Worm (Caenorhabditis elegans): Measurements from ENCODE around the gene F54D5.3.

F54D5.3 gene

ce11 chrII:11604613-11605012, 33.0 kb downstream of the F54D5.3 start:
- TF ChIP-seq mep-1 (tag; optimal IDR thresholded peaks at IDR 0.05), result no peak
- TF ChIP-seq ceh-43 (GFP tag; optimal IDR thresholded peaks at IDR 0.05), result no peak
- TF ChIP-seq nhr-2 (tag; optimal IDR thresholded peaks at IDR 0.05), result no peak
- no peak for TF ChIP-seq zip-8 (tag; optimal IDR thresholded peaks at IDR 0.05)

DNA sequence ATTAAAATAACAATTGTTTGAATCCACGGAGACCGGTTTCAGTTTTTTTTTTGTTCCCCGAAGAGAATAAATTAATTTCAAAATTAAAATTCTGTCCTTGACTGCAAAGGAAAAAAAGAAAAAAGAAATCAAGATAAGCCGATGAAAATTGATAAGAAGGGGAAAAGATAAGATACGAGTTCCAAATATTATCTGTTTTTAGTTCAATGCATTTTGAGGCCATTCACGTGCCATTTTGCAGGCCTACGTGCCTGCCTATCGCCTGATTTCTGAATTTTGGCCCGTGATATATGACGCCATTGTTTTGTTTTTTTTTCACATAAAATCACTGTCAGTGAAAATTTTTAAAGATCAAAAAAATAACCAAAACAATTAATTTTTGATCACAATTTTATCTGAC, 39.9 kb downstream of the F54D5.3 start:
- no peak for TF ChIP-seq nhr-2 (tag; optimal IDR thresholded peaks at IDR 0.05)
- no peak for TF ChIP-seq zip-8 (tag; optimal IDR thresholded peaks at IDR 0.05)
- TF ChIP-seq flh-1 (GFP tag; optimal IDR thresholded peaks at IDR 0.05), result no peak
- no peak for TF ChIP-seq nhr-237 (tag; optimal IDR thresholded peaks at IDR 0.05)
- no peak for TF ChIP-seq ceh-39 (tag; optimal IDR thresholded peaks at IDR 0.05)
- TF ChIP-seq mab-5 (tag; optimal IDR thresholded peaks at IDR 0.05), result no peak
- TF ChIP-seq M03D4.4 (tag; optimal IDR thresholded peaks at IDR 0.05), result no peak
- TF ChIP-seq elt-3 (tag; optimal IDR thresholded peaks at IDR 0.05), result peak; percentile 26
- no peak for TF ChIP-seq unc-39 (tag; optimal IDR thresholded peaks at IDR 0.05)
- TF ChIP-seq elt-1 (tag; optimal IDR thresholded peaks at IDR 0.05; ENCODE audit: borderline replicate concordance, insufficient read depth), result peak; percentile 67
- no peak for TF ChIP-seq unc-62 (GFP tag; optimal IDR thresholded peaks at IDR 0.05)
- TF ChIP-seq ztf-11 (tag; optimal IDR thresholded peaks at IDR 0.05), result no peak
- no peak for TF ChIP-seq snpc-4 (tag; optimal IDR thresholded peaks at IDR 0.05)
- TF ChIP-seq unc-120 (tag; optimal IDR thresholded peaks at IDR 0.05; ENCODE audit: poor library complexity, severe bottlenecking), result no peak

DNA sequence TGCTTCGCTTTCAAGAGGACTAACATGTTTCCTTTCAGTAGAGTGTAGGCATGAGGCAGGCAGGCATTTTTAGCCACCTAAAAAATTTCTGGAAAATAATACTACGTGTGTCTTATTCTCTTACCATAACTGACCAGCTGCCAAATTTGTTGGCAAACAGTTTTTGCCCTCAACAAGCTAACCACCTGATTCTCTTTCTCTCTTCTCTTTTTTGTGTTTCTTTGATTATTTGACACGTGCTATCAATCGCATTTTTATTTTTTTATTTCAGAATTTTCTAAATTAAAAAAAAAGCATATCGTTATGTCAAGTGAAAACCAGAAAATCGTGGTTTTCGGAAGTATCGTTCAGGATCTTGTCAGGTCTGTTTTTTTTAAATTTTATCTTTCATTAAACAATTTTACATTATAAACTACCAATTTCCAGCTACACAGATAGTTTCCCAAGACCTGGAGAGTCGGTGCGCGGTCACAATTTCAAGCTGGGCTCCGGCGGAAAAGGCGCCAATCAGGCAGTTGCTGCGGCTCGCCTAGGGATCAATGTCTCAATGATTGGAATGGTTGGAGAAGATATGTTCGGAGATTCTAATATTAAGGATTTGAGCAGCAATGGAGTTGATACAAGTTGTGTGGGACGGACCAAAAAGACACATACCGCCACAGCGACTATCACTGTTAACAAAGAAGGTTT, 40.6 kb downstream of the F54D5.3 start, which contains the start of gene F07A11.5:
TSS of gene F07A11.5 (plus strand) at position 267 of the 690 bp plus-strand sequence.
- TF ChIP-seq nhr-12 (tag; optimal IDR thresholded peaks at IDR 0.05) (no peak), mab-5 (tag; optimal IDR thresholded peaks at IDR 0.05) (no peak), pha-4 (tag; optimal IDR thresholded peaks at IDR 0.05) (no peak), zip-8 (tag; optimal IDR thresholded peaks at IDR 0.05) (no peak), nhr-76 (tag; optimal IDR thresholded peaks at IDR 0.05) (no peak), nhr-2 (tag; optimal IDR thresholded peaks at IDR 0.05) (no peak), snpc-4 (tag; optimal IDR thresholded peaks at IDR 0.05) (no peak), sptf-1 (tag; optimal IDR thresholded peaks at IDR 0.05) (no peak), blmp-1 (tag; optimal IDR thresholded peaks at IDR 0.05) (no peak)

DNA sequence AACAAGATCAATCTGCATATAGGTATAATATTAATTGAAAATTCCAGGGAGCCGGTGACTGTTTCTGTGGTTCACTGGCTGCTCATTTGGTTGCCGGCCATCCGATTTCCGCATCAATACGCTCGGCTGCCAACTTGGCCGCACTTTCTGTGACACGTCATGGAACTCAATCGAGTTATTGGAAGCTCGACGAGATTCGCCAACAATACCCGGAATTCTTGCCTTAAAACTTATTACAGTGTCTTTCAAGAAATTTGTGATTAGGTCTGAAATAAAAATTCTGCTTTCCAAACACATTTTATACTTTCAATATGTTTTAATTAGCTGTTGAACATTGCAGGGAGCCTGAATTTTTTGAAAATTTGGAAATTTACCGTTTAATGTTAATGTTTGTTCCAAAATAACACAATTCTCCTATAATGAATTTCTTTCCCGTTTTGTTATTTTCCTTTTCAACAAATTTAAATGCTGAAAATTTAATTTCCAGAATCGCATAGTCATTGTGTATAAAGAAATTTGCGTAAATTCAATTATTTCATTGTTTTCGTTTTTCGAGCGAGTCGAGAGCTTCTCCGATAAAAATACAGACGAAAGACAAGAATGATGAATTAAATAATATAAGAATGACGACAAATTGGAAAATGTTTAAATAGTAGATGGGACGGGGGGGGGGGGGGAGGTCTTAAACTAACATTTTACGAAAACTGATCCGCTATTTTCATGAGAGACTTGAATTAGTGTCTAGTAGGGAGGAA, 42.7 kb downstream of the F54D5.3 start:
- TF ChIP-seq ceh-83 (GFP tag; optimal IDR thresholded peaks at IDR 0.05) (peak; percentile 35), drap-1 (GFP tag; optimal IDR thresholded peaks at IDR 0.05) (no peak), unc-39 (tag; optimal IDR thresholded peaks at IDR 0.05) (no peak), ceh-43 (GFP tag; optimal IDR thresholded peaks at IDR 0.05) (no peak), unc-62 (GFP tag; optimal IDR thresholded peaks at IDR 0.05) (no peak), ces-1 (GFP tag; optimal IDR thresholded peaks at IDR 0.05) (peak; percentile 14), M03D4.4 (tag; optimal IDR thresholded peaks at IDR 0.05) (no peak), nhr-76 (tag; optimal IDR thresholded peaks at IDR 0.05) (no peak), ham-2 (GFP tag; optimal IDR thresholded peaks at IDR 0.05) (no peak), unc-120 (tag; optimal IDR thresholded peaks at IDR 0.05; ENCODE audit: poor library complexity, severe bottlenecking) (no peak), nhr-2 (tag; optimal IDR thresholded peaks at IDR 0.05) (no peak)

DNA sequence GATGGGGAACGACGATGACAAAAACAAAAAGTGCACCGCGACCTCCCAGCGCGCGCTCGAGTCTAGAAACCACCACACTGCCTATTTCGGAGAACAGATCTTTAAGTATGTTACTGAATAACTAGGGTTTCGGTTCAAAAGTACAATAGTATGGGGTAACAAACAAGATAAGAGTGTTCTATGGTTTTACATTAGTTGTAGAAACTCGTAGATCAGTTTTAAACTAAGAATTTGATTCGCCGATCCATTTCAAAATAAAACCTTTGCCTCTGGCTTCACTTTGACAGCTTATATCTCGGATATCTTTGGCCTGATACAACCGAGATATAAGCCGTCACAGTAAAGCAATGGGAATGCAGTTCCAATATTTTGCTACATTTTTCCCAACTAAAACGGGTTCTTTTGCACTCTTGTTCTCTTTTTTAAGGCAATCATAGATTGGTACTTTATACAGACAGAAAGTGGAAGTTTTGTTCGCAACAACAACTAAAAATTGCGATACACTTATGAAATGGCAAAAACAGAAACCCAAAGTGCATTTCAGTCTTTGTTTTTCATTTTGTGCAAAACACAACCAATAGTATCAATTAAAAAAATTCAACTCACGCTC, 44.8 kb downstream of the F54D5.3 start:
- TF ChIP-seq ceh-83 (GFP tag; optimal IDR thresholded peaks at IDR 0.05), result no peak

- no peak for TF ChIP-seq hlh-1 (tag; optimal IDR thresholded peaks at IDR 0.05)
- no peak for TF ChIP-seq nhr-2 (tag; optimal IDR thresholded peaks at IDR 0.05)
- TF ChIP-seq tbx-8 (GFP tag; optimal IDR thresholded peaks at IDR 0.05), result no peak
These were observed 46.1 kb downstream of the F54D5.3 start for ce11 chrII:11617715-11618114.
